Worm (Caenorhabditis elegans): ENCODE measurements around the gene F22F1.3.

F22F1.3 gene

ce11 chrX:8156502-8156901 lies 6.4 kb downstream of the F22F1.3 start:
- no peak for TF ChIP-seq unc-62 (GFP tag; optimal IDR thresholded peaks at IDR 0.05)

DNA sequence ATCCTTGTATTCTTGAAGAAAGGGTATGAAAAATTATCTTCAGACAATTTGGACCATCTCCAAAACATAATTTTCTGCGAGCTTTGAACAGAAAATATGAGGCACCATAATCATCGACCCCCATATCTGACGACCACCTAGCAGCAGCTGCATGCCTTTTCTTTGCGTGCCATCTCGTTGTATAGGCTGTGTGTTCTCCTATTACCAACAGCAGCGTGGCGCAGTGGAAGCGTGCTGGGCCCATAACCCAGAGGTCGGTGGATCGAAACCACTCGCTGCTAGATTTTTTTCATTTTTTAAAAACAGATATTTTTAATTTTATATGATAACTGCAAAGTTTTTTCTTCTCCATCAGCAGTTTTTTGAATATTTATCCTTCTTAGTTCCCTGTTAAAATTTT lies 6.9 kb downstream of the F22F1.3 start:
- TF ChIP-seq unc-62 (GFP tag; optimal IDR thresholded peaks at IDR 0.05) = no peak

DNA sequence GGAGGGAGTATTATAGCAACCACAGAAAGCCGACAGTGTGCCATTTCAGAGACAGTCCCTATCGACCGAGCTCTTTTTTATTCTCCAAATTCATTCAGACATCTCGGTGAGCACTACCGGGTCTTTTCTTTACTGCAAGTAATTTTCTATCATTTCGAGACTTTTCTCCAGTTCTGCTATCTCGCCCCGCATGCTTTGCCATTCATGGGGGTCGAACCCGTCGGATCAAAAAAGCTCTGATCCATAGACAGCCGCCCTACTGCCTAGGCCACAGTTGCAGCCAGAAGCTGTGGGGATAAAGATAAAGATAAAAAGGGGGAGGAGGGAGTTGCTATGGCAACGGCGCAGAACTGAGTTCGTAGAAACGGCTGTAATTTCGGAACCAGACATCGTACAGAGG lies 11.5 kb downstream of the F22F1.3 start:
- TF ChIP-seq unc-62 (GFP tag; optimal IDR thresholded peaks at IDR 0.05) = no peak

ce11 chrX:8150621-8151020 lies 12.3 kb downstream of the F22F1.3 start, which contains the start of gene F22F1.2:
Gene F22F1.2 (minus strand): TSS chrX:8150721.
- no peak for TF ChIP-seq unc-62 (GFP tag; optimal IDR thresholded peaks at IDR 0.05)

DNA sequence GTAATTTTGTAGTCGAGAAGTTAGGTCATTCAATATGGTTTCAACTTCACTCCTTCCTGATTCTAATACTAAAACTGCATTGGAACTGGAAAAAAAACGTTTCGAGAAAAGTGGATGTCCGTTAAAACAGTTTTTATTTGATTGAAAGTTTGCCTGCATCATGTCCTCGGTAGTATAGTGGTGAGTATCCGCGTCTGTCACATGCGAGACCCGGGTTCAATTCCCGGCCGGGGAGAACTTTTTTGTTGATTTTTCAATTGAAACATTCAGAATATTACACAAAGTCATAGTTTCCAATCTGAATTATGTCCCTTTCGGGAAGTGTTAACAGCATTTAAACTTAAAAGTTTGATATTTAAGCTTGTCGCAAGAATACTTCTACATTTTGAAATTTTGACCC lies 13.9 kb downstream of the F22F1.3 start:
- no peak for TF ChIP-seq unc-62 (GFP tag; optimal IDR thresholded peaks at IDR 0.05)

- TF ChIP-seq unc-62 (GFP tag; optimal IDR thresholded peaks at IDR 0.05) = no peak
These were observed 15.5 kb downstream of the F22F1.3 start, which contains the start of gene C02B8.1 for ce11 chrX:8147398-8147797. Gene C02B8.1 (plus strand): TSS chrX:8147698.

DNA sequence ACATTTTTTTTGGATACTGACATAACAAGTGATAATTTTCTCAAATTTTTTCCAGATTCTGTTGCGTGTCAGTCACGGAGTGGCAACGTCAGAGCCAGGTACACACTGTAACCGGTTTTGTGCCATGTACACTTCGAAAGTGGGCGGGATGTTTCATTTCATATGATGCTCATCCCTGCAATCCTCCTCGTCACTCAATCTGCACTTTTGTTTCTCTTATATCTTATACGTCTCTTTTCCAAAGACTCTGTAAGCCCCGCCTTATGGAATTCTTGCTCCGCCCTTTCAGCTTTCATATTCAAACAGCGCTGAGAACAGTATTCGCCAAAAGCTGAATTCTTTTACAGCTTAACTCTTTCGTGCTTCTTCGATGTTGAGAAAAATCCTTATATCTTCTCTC lies 23.7 kb downstream of the F22F1.3 start, which contains the start of gene C02B8.3:
C02B8.3 (plus strand) TSS at position 301 of the 400 bp plus-strand sequence.
- no peak for TF ChIP-seq unc-62 (GFP tag; optimal IDR thresholded peaks at IDR 0.05)

DNA sequence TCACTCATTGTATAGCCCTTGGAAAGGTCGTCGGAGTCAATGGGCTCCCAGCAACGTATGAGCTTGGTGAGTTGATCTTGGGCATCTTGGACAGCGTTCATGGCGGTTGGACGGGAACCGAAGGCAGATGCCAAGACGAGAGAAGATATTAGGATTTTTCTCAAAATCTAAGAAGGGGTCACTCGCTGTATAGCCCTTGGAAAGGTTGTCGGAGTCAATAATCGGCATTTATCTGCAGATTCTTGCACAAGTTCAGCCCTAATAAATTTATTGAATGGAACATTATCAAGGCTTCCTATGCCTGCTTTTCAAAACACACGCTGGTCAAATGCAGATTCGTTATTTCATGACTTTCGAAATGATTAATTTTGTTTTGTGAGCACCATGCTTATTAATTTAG lies 25.1 kb downstream of the F22F1.3 start, which contains the start of gene C02B8.7:
C02B8.7 (minus strand) TSS at position 101 of the 400 bp plus-strand sequence.
- TF ChIP-seq unc-62 (GFP tag; optimal IDR thresholded peaks at IDR 0.05) = no peak

ce11 chrX:8136276-8136891 lies 26.5 kb downstream of the F22F1.3 start, which contains the start of gene C02B8.6:
Gene C02B8.6 (minus strand): TSS chrX:8136326.
- no peak for TF ChIP-seq unc-62 (GFP tag; optimal IDR thresholded peaks at IDR 0.05)

DNA sequence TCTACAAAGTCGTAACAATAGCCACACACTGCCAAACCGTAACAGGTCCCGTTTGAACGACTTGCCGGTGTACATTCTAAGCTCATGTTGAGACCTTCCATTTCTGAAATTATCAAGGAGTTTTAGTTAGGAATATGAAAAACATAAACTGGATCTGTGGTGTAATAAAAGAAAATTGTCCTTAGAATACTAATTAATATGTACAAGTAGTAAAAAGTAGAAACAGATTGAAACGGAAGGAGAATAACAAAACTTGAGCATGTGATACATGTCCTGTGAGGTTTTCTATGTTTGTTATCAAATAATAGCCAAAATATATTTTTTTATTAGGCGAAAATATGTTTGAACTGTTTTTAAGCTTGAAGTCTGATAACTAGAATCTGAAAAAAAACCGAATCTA lies 33.3 kb downstream of the F22F1.3 start, which contains the start of gene frpr-1:
frpr-1 (minus strand) TSS at position 101 of the 400 bp plus-strand sequence.
- TF ChIP-seq unc-62 (GFP tag; optimal IDR thresholded peaks at IDR 0.05) = no peak

DNA sequence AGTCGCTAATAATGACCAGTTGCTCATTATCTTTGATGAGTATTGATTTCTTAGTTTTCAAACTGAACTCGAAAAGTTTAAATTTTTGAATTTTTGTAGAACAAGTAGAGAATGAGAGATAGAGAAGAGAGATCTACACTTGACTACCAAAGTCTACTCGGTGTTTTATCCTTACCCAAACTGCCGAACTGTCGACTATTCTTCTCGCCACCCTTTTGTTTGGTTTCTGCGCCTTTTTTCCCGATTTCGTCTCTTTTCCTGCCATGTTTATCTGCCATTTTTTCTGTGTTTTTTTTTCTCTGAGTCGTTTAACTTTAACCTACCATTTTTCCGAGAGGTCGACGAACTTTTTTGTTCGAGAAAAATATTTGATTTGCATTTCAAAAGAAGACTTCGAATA lies 39.7 kb downstream of the F22F1.3 start, which contains the start of gene C02B8.12:
C02B8.12 (minus strand) TSS at position 175 of the 400 bp plus-strand sequence.
- no peak for TF ChIP-seq unc-62 (GFP tag; optimal IDR thresholded peaks at IDR 0.05)

DNA sequence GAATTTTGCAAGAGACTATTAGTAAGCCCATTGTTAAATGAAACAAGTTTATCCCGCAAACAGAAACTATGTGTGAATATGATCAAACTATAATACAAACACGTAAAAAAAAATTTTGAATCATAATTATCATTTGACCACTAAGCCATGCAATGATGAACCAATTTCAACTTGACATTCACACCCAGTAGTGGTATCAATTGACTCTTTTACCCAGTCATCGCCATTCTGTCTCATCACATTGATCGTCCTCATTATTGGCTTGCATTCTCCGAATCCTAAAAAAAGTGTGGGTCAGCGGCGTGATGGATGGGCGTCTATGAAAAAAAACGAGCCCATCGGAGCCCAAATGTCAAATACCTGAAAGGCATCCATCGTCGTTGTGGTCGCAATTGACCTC lies 42.6 kb downstream of the F22F1.3 start:
- TF ChIP-seq unc-62 (GFP tag; optimal IDR thresholded peaks at IDR 0.05) = no peak

- TF ChIP-seq unc-62 (GFP tag; optimal IDR thresholded peaks at IDR 0.05) = no peak
These were observed 45.0 kb downstream of the F22F1.3 start for ce11 chrX:8117827-8118317.

DNA sequence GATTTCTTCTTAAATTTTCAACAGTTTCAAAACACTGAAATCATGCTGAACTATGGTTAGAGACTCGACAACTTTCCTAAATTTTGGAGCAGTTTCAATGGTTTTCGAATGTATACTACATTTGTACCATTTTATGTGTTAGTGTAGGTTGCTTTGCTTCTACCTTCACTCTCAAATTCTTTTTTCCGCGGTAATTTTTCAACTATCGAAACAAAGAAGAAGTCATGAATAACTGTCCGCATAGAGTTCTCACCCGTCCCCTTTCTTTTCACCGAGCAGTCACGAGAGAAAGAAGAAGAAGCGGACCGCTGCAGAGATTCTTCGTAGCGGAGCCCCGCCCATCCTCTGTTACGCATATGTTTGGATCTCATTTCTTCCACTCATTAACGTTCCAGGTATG lies 46.7 kb downstream of the F22F1.3 start, which contains the start of gene hlh-8:
hlh-8 (plus strand) TSS at position 301 of the 400 bp plus-strand sequence.
- no peak for TF ChIP-seq unc-62 (GFP tag; optimal IDR thresholded peaks at IDR 0.05)

Measured in whole organism, dauer.